Fruit fly (Drosophila melanogaster) whole organism, prepupa: Measurements from ENCODE around the gene CG31924.

Experiments used
- Met ChIP-seq: fragments of 200-800 bp; sonication (Bioruptor generic); optimal IDR thresholded peaks from 3 replicates; lab custom pipeline; 2016; ENCODE audit warnings: missing biosample characterization, missing genetic modification characterization
- Sox14 ChIP-seq: fragments of 200-800 bp; sonication (Bioruptor generic); optimal IDR thresholded peaks from 3 replicates; lab custom pipeline; 2016; ENCODE audit warnings: missing biosample characterization, missing genetic modification characterization
- Sox15 ChIP-seq: fragments of 200-800 bp; sonication (Bioruptor generic); optimal IDR thresholded peaks from 3 replicates; lab custom pipeline; 2016; ENCODE audit warnings: missing biosample characterization, missing genetic modification characterization
- dsx ChIP-seq: fragments of 200-800 bp; optimal IDR thresholded peaks from 3 replicates; lab custom pipeline; 2019; ENCODE audit warnings: missing biosample characterization, mild to moderate bottlenecking, missing genetic modification characterization, moderate library complexity; ENCODE audit not compliant: poor library complexity, severe bottlenecking
- fd59A ChIP-seq: fragments of 200-800 bp; sonication (Bioruptor generic); optimal IDR thresholded peaks from 2 replicates; lab custom pipeline; 2017; ENCODE audit warnings: missing biosample characterization, mild to moderate bottlenecking, missing genetic modification characterization, missing genetic modification reagents
- vri ChIP-seq: fragments of 200-800 bp; sonication (Bioruptor generic); optimal IDR thresholded peaks from 3 replicates; lab custom pipeline; 2016; ENCODE audit warnings: missing biosample characterization, mild to moderate bottlenecking, missing genetic modification characterization

DNA sequence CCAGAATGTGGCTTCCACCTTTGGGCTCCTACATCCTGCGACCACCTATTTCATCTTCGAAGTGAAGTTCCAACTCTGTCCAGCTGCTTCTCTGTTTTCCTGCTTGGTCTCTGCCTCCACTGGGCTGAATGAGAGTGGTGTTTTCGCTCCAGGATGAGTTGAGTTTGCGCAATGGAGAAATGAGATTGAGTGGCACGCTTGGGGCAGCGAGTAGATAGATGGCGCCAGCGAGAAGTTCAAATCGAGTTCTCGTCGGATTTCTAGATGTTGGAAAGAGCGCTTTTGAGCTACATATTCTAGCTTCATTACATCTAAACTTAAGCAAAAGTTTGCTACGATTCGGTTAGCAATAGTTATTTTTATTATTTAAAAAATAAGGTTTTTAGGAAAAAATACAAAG is 8.7 kb downstream of the CG31924 start:
- TF ChIP-seq Met (no peak), fd59A (GFP tag; lab: Kevin White, UChicago) (no peak), Sox14 (GFP tag; lab: Kevin White, UChicago) (no peak), Sox15 (GFP tag; lab: Kevin White, UChicago) (no peak), dsx (no peak), vri (GFP tag; lab: Kevin White, UChicago) (no peak)
